Worm (Caenorhabditis elegans) whole organism, young adult: ENCODE measurements around the gene egl-15.

Experiments used
- B0336.3 ChIP-seq: fragments of 200-800 bp; sonication (Bioruptor generic); IDR thresholded peaks from 2 replicates; pipeline ENCODE4 v1.3.6; 2022; ENCODE audit warnings: missing genetic modification characterization, missing compliant biosample characterization
- C17E4.6 ChIP-seq: fragments of 200-800 bp; sonication (Bioruptor generic); IDR thresholded peaks from 2 replicates; pipeline ENCODE4 v1.3.6; 2022; ENCODE audit warnings: missing genetic modification reagents, missing genetic modification characterization, missing compliant biosample characterization
- F33H1.4 ChIP-seq: fragments of 200-800 bp; sonication (Bioruptor generic); IDR thresholded peaks from 2 replicates; pipeline ENCODE4 v1.3.6; 2022; ENCODE audit warnings: missing genetic modification reagents, missing genetic modification characterization, missing compliant biosample characterization
- F37B4.10 ChIP-seq: fragments of 200-800 bp; sonication (Bioruptor generic); IDR thresholded peaks from 2 replicates; pipeline ENCODE4 v1.3.6; 2022; ENCODE audit warnings: missing genetic modification characterization, missing compliant biosample characterization
- F49E8.2 ChIP-seq: sonication (generic microtip); optimal IDR thresholded peaks from 3 replicates; lab custom pipeline; 2017; ENCODE audit warnings: missing genetic modification characterization, mild to moderate bottlenecking, missing compliant biosample characterization, antibody characterized with exemption, moderate library complexity; ENCODE audit not compliant: insufficient read depth
- F55B11.4 ChIP-seq: sonication (generic microtip); optimal IDR thresholded peaks from 2 replicates; lab custom pipeline; 2016; ENCODE audit warnings: missing compliant biosample characterization, missing genetic modification characterization, borderline replicate concordance; ENCODE audit not compliant: insufficient read depth
- F57A8.1 ChIP-seq: fragments of 200-800 bp; sonication (Bioruptor generic); optimal IDR thresholded peaks from 2 replicates; lab custom pipeline; 2018; ENCODE audit warnings: mild to moderate bottlenecking, missing genetic modification characterization, moderate library complexity, missing compliant biosample characterization
- K12H6.12 ChIP-seq: fragments of 200-800 bp; sonication (Bioruptor generic); optimal IDR thresholded peaks from 2 replicates; lab custom pipeline; 2018; ENCODE audit warnings: mild to moderate bottlenecking, missing genetic modification characterization, missing compliant biosample characterization
- T26A5.8 ChIP-seq: sonication (generic microtip); optimal IDR thresholded peaks from 2 replicates; lab custom pipeline; 2016; ENCODE audit warnings: missing genetic modification characterization, missing compliant biosample characterization
- Y67H2A.10 ChIP-seq: fragments of 200-800 bp; sonication (Bioruptor generic); conservative IDR thresholded peaks from 2 replicates; pipeline ENCODE4 v1.3.6; 2022; ENCODE audit warnings: missing genetic modification reagents, missing genetic modification characterization, missing compliant biosample characterization
- ZK185.1 ChIP-seq: sonication (generic microtip); optimal IDR thresholded peaks from 2 replicates; lab custom pipeline; 2016; ENCODE audit warnings: mild to moderate bottlenecking, missing genetic modification characterization, missing compliant biosample characterization; ENCODE audit not compliant: poor library complexity, severe bottlenecking
- ama-1 ChIP-seq, 3 experiments: fragments of 150-350 bp in 1 of 3; sonication (generic microtip) in 2 of 3; optimal IDR thresholded peaks; 2 replicates each; lab custom pipeline; 2014 to 2018; ENCODE audit warnings: missing biosample characterization in 2 of 3, missing genetic modification characterization in 2 of 3, missing genetic modification reagents in 2 of 3
- aptf-3 ChIP-seq: fragments of 200-800 bp; sonication (Bioruptor generic); IDR thresholded peaks from 2 replicates; pipeline ENCODE4 v1.3.6; 2022; ENCODE audit warnings: missing genetic modification characterization, missing compliant biosample characterization
- bed-1 ChIP-seq: fragments of 200-800 bp; sonication (Bioruptor generic); IDR thresholded peaks from 2 replicates; pipeline ENCODE4 v1.3.6; 2022; ENCODE audit warnings: missing genetic modification reagents, missing genetic modification characterization, missing compliant biosample characterization
- ccch-3 ChIP-seq: fragments of 200-800 bp; sonication (Bioruptor generic); optimal IDR thresholded peaks from 2 replicates; lab custom pipeline; 2018; ENCODE audit warnings: mild to moderate bottlenecking, missing genetic modification characterization, missing compliant biosample characterization
- cebp-2 ChIP-seq: fragments of 200-800 bp; sonication (Bioruptor generic); IDR thresholded peaks from 2 replicates; pipeline ENCODE4 v1.3.6; 2022; ENCODE audit warnings: missing genetic modification characterization, missing compliant biosample characterization
- ceh-27 ChIP-seq: fragments of 200-800 bp; sonication (Bioruptor generic); optimal IDR thresholded peaks from 2 replicates; lab custom pipeline; 2018; ENCODE audit warnings: mild to moderate bottlenecking, missing genetic modification characterization, moderate library complexity, missing compliant biosample characterization
- efl-1 ChIP-seq: fragments of 150-350 bp; optimal IDR thresholded peaks from 2 replicates; lab custom pipeline; 2014; ENCODE audit warnings: missing biosample characterization, missing genetic modification reagents, missing genetic modification characterization
- egl-18 ChIP-seq: fragments of 200-800 bp; sonication (Bioruptor generic); IDR thresholded peaks from 2 replicates; pipeline ENCODE4 v1.3.6; 2022; ENCODE audit warnings: missing genetic modification reagents, missing genetic modification characterization, missing compliant biosample characterization
- ets-4 ChIP-seq: fragments of 200-800 bp; sonication (Bioruptor generic); optimal IDR thresholded peaks from 2 replicates; lab custom pipeline; 2018; ENCODE audit warnings: mild to moderate bottlenecking, missing genetic modification characterization, missing compliant biosample characterization
- fkh-3 ChIP-seq: sonication (generic microtip); optimal IDR thresholded peaks from 2 replicates; lab custom pipeline; 2016; ENCODE audit warnings: mild to moderate bottlenecking, missing genetic modification characterization, missing compliant biosample characterization
- gei-17 ChIP-seq: fragments of 200-800 bp; sonication (Bioruptor generic); optimal IDR thresholded peaks from 2 replicates; lab custom pipeline; 2018; ENCODE audit warnings: mild to moderate bottlenecking, missing genetic modification characterization, missing compliant biosample characterization
- hmg-1.2 ChIP-seq: fragments of 200-800 bp; sonication (Bioruptor generic); IDR thresholded peaks from 2 replicates; pipeline ENCODE4 v1.3.6; 2022; ENCODE audit warnings: missing genetic modification reagents, missing genetic modification characterization, missing compliant biosample characterization
- hmg-20 ChIP-seq: fragments of 200-800 bp; sonication (Bioruptor generic); IDR thresholded peaks from 2 replicates; pipeline ENCODE4 v1.3.6; 2022; ENCODE audit warnings: missing genetic modification reagents, missing genetic modification characterization, missing compliant biosample characterization
- hrde-1 ChIP-seq: sonication (generic microtip); optimal IDR thresholded peaks from 2 replicates; lab custom pipeline; 2016; ENCODE audit warnings: missing genetic modification characterization, mild to moderate bottlenecking, missing compliant biosample characterization, moderate library complexity, missing genotype, missing genetic modification reagents, borderline replicate concordance
- let-607 ChIP-seq, 2 experiments: fragments of 200-800 bp in 1 of 2; sonication (Bioruptor generic) in 1 of 2; sonication (generic microtip) in 1 of 2; optimal IDR thresholded peaks; 2 replicates each; lab custom pipeline; 2016 to 2018; ENCODE audit warnings: mild to moderate bottlenecking in 2 of 2, missing compliant biosample characterization in 2 of 2, missing genetic modification characterization in 2 of 2, moderate library complexity in 2 of 2, missing genotype in 1 of 2
- lin-26 ChIP-seq: fragments of 200-800 bp; sonication (Bioruptor generic); IDR thresholded peaks from 2 replicates; pipeline ENCODE4 v1.3.6; 2022; ENCODE audit warnings: missing genetic modification reagents, missing genetic modification characterization, missing compliant biosample characterization
- lin-54 ChIP-seq: fragments of 200-800 bp; sonication (Bioruptor generic); optimal IDR thresholded peaks from 2 replicates; lab custom pipeline; 2018; ENCODE audit warnings: mild to moderate bottlenecking, missing genetic modification characterization, missing compliant biosample characterization
- lsy-27 ChIP-seq: sonication (generic microtip); optimal IDR thresholded peaks from 2 replicates; lab custom pipeline; 2017; ENCODE audit warnings: missing genetic modification characterization, mild to moderate bottlenecking, missing compliant biosample characterization, antibody characterized with exemption, missing genotype, borderline replicate concordance; ENCODE audit not compliant: insufficient read depth
- madf-6 ChIP-seq: fragments of 200-800 bp; sonication (Bioruptor generic); IDR thresholded peaks from 2 replicates; pipeline ENCODE4 v1.3.6; 2022; ENCODE audit warnings: missing genetic modification reagents, missing genetic modification characterization, missing compliant biosample characterization
- nfya-1 ChIP-seq: sonication (generic microtip); optimal IDR thresholded peaks from 2 replicates; lab custom pipeline; 2017; ENCODE audit warnings: antibody characterized with exemption, missing compliant biosample characterization, missing genetic modification characterization, borderline replicate concordance; ENCODE audit not compliant: insufficient read depth
- nhr-80 ChIP-seq: sonication (generic microtip); optimal IDR thresholded peaks from 2 replicates; lab custom pipeline; 2016; ENCODE audit warnings: missing genetic modification characterization, missing compliant biosample characterization
- rcor-1 ChIP-seq: fragments of 200-800 bp; sonication (Bioruptor generic); IDR thresholded peaks from 2 replicates; pipeline ENCODE4 v1.3.6; 2022; ENCODE audit warnings: missing genetic modification reagents, missing genetic modification characterization, missing compliant biosample characterization
- rpc-1 ChIP-seq, 2 experiments: fragments of 150-350 bp in 1 of 2; sonication (generic microtip) in 1 of 2; optimal IDR thresholded peaks; 2 replicates each; lab custom pipeline; 2014 to 2018; ENCODE audit warnings: missing biosample characterization in 1 of 2, missing genetic modification characterization in 1 of 2, missing genetic modification reagents in 1 of 2, missing genotype in 1 of 2
- sea-2 ChIP-seq: fragments of 200-800 bp; sonication (Bioruptor generic); IDR thresholded peaks from 2 replicates; pipeline ENCODE4 v1.3.6; 2022; ENCODE audit warnings: missing genetic modification characterization, missing compliant biosample characterization
- snpc-1.1 ChIP-seq: sonication (generic microtip); optimal IDR thresholded peaks from 2 replicates; lab custom pipeline; 2017; ENCODE audit warnings: missing genetic modification characterization, mild to moderate bottlenecking, missing compliant biosample characterization, antibody characterized with exemption, moderate library complexity, missing genotype, missing genetic modification reagents; ENCODE audit not compliant: insufficient read depth
- tlf-1 ChIP-seq: fragments of 200-800 bp; sonication (Bioruptor generic); optimal IDR thresholded peaks from 2 replicates; lab custom pipeline; 2018; ENCODE audit warnings: mild to moderate bottlenecking, missing genetic modification characterization, missing compliant biosample characterization
- unc-62 ChIP-seq: fragments of 150-350 bp; optimal IDR thresholded peaks from 2 replicates; lab custom pipeline; 2014; ENCODE audit warnings: missing biosample characterization, missing genetic modification reagents, missing genetic modification characterization
- ztf-6 ChIP-seq: fragments of 200-800 bp; sonication (Bioruptor generic); IDR thresholded peaks from 2 replicates; pipeline ENCODE4 v1.3.6; 2022; ENCODE audit warnings: missing genetic modification reagents, missing genetic modification characterization, missing compliant biosample characterization

The egl-15 gene

ce11 chrX:11036114-11037087 lies 20.2 kb downstream of the egl-15 start:
- no peak for TF ChIP-seq T26A5.8 (tag; lab: Kevin White, UChicago)
- TF ChIP-seq nhr-80 (tag; lab: Kevin White, UChicago), result peak; percentile 53
- TF ChIP-seq tlf-1, result no peak
- no peak for TF ChIP-seq F55B11.4 (tag; lab: Kevin White, UChicago)
- no peak for TF ChIP-seq ama-1 (optimal IDR thresholded peaks at IDR 0.05; lab: Kevin White, UChicago)
- TF ChIP-seq ama-1 (GFP tag; optimal IDR thresholded peaks at IDR 0.05; lab: Kevin White, UChicago), result no peak
- no peak for TF ChIP-seq ceh-27 (GFP tag; lab: Kevin White, UChicago)
- no peak for TF ChIP-seq rpc-1 (optimal IDR thresholded peaks at IDR 0.05; lab: Kevin White, UChicago)
- TF ChIP-seq rpc-1 (tag; optimal IDR thresholded peaks at IDR 0.05; lab: Kevin White, UChicago), result no peak
- no peak for TF ChIP-seq lin-26 (GFP tag; lab: Robert Waterston, UW)
- TF ChIP-seq aptf-3, result no peak
- TF ChIP-seq ztf-6 (GFP tag; lab: Robert Waterston, UW), result no peak
- TF ChIP-seq unc-62 (GFP tag; lab: Kevin White, UChicago), result no peak
- TF ChIP-seq hmg-1.2 (GFP tag; lab: Robert Waterston, UW), result peak; percentile 20; the same call in 1 of the 2 replicates
- TF ChIP-seq K12H6.12 (tag; lab: Kevin White, UChicago), result no peak
- TF ChIP-seq B0336.3 (GFP tag; lab: Robert Waterston, UW), result no peak
- no peak for TF ChIP-seq F57A8.1 (GFP tag; lab: Kevin White, UChicago)
- TF ChIP-seq rcor-1 (GFP tag; lab: Robert Waterston, UW), result no peak

DNA sequence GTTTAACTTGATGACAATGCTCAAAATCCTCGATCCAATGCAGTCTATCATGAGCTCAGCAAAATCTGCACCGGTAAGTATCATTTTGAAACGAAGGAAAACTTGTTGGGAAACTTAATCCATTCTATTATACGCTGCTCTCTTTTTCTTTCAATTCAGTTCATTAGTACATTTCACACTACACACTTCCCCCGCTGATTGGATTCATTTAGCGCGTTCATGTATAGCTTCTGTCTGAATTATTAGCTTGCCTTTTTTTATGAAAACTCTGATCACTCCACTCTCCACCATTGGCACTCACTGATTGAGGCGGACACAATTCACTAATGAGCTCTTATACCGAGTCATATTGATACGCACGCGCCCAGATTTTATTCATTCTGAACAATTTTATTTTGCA lies 22.0 kb downstream of the egl-15 start:
- no peak for TF ChIP-seq snpc-1.1 (tag; lab: Kevin White, UChicago)
- TF ChIP-seq gei-17 (GFP tag; lab: Kevin White, UChicago), result no peak
- no peak for TF ChIP-seq ets-4
- TF ChIP-seq Y67H2A.10, result no peak
- TF ChIP-seq lin-54 (GFP tag; lab: Kevin White, UChicago), result no peak
- TF ChIP-seq ccch-3, result no peak
- no peak for TF ChIP-seq nfya-1 (tag; lab: Kevin White, UChicago)
- TF ChIP-seq hrde-1 (tag; lab: Kevin White, UChicago), result no peak
- TF ChIP-seq, all 124 proteins: peak for 0

DNA sequence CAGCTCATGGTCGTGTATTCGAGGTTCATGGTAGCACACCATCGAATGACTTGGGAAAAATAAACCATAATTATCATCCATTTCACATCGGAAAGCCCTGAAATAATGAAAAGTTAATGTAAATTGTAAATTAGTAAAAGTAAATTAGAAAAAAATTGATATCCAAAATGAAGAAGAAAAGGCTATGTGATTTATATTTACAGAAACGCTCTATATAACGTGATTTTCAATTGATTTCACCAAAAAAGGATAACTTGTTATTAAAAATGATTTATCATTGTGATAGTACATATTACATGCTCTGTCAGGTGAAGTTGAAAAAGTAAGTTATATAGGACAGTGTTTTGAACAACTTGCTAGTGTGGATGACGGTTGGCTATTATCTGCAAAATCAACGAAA lies 26.6 kb downstream of the egl-15 start, which contains the start of gene C09F12.3:
Gene C09F12.3 (minus strand): TSS at position 101 of the 400 bp plus-strand sequence.
- no peak for TF ChIP-seq F37B4.10 (GFP tag; lab: Robert Waterston, UW)
- no peak for TF ChIP-seq F33H1.4 (GFP tag; lab: Robert Waterston, UW)
- TF ChIP-seq aptf-3, result no peak
- TF ChIP-seq madf-6 (GFP tag; lab: Robert Waterston, UW), result no peak
- no peak for TF ChIP-seq hmg-20 (GFP tag; lab: Robert Waterston, UW)
- TF ChIP-seq C17E4.6 (GFP tag; lab: Robert Waterston, UW), result no peak
- no peak for TF ChIP-seq bed-1 (GFP tag; lab: Robert Waterston, UW)
- no peak for TF ChIP-seq efl-1 (GFP tag; lab: Kevin White, UChicago)
- TF ChIP-seq lsy-27 (tag; lab: Kevin White, UChicago), result no peak
- TF ChIP-seq sea-2 (GFP tag; lab: Robert Waterston, UW), result no peak
- no peak for TF ChIP-seq let-607 (tag; optimal IDR thresholded peaks at IDR 0.05; lab: Kevin White, UChicago)
- TF ChIP-seq F49E8.2 (tag; lab: Kevin White, UChicago), result no peak
- TF ChIP-seq K12H6.12 (tag; lab: Kevin White, UChicago), result no peak
- no peak for TF ChIP-seq cebp-2
- no peak for TF ChIP-seq fkh-3 (tag; lab: Kevin White, UChicago)
- no peak for TF ChIP-seq egl-18
- TF ChIP-seq ZK185.1 (tag; lab: Kevin White, UChicago), result no peak
- TF ChIP-seq, all 124 proteins: peak for 0
